Fruit fly (Drosophila melanogaster): ENCODE data around the gene CG17917.

Gene CG17917

dm6 chr3R:6353624-6354352, 12.0 kb downstream of the CG17917 start (continued):
- TF ChIP-seq btn (GFP tag; optimal IDR thresholded peaks at IDR 0.05) (peak; percentile 56), CG7372 (GFP tag; IDR thresholded peaks at IDR 0.05) (peak; percentile 15; the same call in 1 of the 2 replicates), CG10979 (tag; optimal IDR thresholded peaks at IDR 0.05) (peak; percentile 83), unpg (GFP tag; optimal IDR thresholded peaks at IDR 0.05) (no peak), CG10267 (tag; optimal IDR thresholded peaks at IDR 0.05) (peak; percentile 75), CG18619 (GFP tag; optimal IDR thresholded peaks at IDR 0.05) (peak; percentile 80), disco-r (GFP tag; optimal IDR thresholded peaks at IDR 0.05) (peak; percentile 64), nom (GFP tag; optimal IDR thresholded peaks at IDR 0.05) (no peak), CG3726 (GFP tag; IDR thresholded peaks at IDR 0.05) (no peak), CG17912 (GFP tag; optimal IDR thresholded peaks at IDR 0.05) (no peak), CG7556 (GFP tag; optimal IDR thresholded peaks at IDR 0.05) (peak; percentile 89), CG6272 (GFP tag; IDR thresholded peaks at IDR 0.05) (0 out of 2 replicates have a peak, but pooled peaks have one; percentile 22), slp2 (GFP tag; optimal IDR thresholded peaks at IDR 0.05) (peak; percentile 48), CG9215 (GFP tag; IDR thresholded peaks at IDR 0.05) (no peak; the same call in 1 of the 2 replicates), CG15269 (tag; optimal IDR thresholded peaks at IDR 0.05) (no peak), ind (GFP tag; optimal IDR thresholded peaks at IDR 0.05) (peak; percentile 77), gce (GFP tag; IDR thresholded peaks at IDR 0.05) (no peak), ERR (GFP tag; optimal IDR thresholded peaks at IDR 0.05) (no peak), ase (GFP tag; IDR thresholded peaks at IDR 0.05) (0 out of 3 replicates have a peak, but pooled peaks have one; percentile 22), CG14860 (GFP tag; IDR thresholded peaks at IDR 0.05; ENCODE audit: partially characterized antibody) (no peak), Med (GFP tag) (peak; percentile 89), H15 (GFP tag; IDR thresholded peaks at IDR 0.05) (no peak), CG30431 (GFP tag; optimal IDR thresholded peaks at IDR 0.05) (peak; percentile 61), Dfd (GFP tag; optimal IDR thresholded peaks at IDR 0.05) (no peak), Antp (GFP tag; optimal IDR thresholded peaks at IDR 0.05) (peak; percentile 53), ems (GFP tag; optimal IDR thresholded peaks at IDR 0.05) (peak; percentile 62), row (GFP tag; IDR thresholded peaks at IDR 0.05) (peak; percentile 89), cg (GFP tag; optimal IDR thresholded peaks at IDR 0.05) (peak; percentile 29), emc (GFP tag; optimal IDR thresholded peaks at IDR 0.05) (no peak), Doc2 (GFP tag; IDR thresholded peaks at IDR 0.05) (no peak), cas (GFP tag; IDR thresholded peaks at IDR 0.05) (no peak), gro (GFP tag; optimal IDR thresholded peaks at IDR 0.05) (no peak), CG1647 (GFP tag; optimal IDR thresholded peaks at IDR 0.05) (no peak), peb (GFP tag; IDR thresholded peaks at IDR 0.05) (no peak), Sox100B (GFP tag; optimal IDR thresholded peaks at IDR 0.05) (peak; percentile 92), CG12391 (tag; optimal IDR thresholded peaks at IDR 0.05) (peak; percentile 88), dm (GFP tag; optimal IDR thresholded peaks at IDR 0.05) (peak; percentile 49), ab (GFP tag; optimal IDR thresholded peaks at IDR 0.05) (no peak), lmd (GFP tag; IDR thresholded peaks at IDR 0.05) (peak; percentile 76), MTF-1 (GFP tag; optimal IDR thresholded peaks at IDR 0.05; ENCODE audit: borderline replicate concordance) (no peak), CG2678 (tag; optimal IDR thresholded peaks at IDR 0.05) (no peak), CrebB (tag; optimal IDR thresholded peaks at IDR 0.05) (no peak), CG14710 (tag; optimal IDR thresholded peaks at IDR 0.05) (no peak), chif (GFP tag; optimal IDR thresholded peaks at IDR 0.05) (peak; percentile 55 to 81), D (optimal IDR thresholded peaks at IDR 0.05) (no peak), D (GFP tag; optimal IDR thresholded peaks at IDR 0.05) (peak; percentile 80), Elba2 (GFP tag; optimal IDR thresholded peaks at IDR 0.05) (no peak), E2f1 (GFP tag; IDR thresholded peaks at IDR 0.05) (peak; percentile 58), CG10431 (GFP tag; optimal IDR thresholded peaks at IDR 0.05) (no peak), Kr (GFP tag; optimal IDR thresholded peaks at IDR 0.05) (no peak), odd (GFP tag; optimal IDR thresholded peaks at IDR 0.05) (peak; percentile 80)
